ENCODE assay signal across 6 worm cellular contexts in genomic region chrII:11596157-11596740, ce11.
TF ChIP-seq lines count a peak whose summit lies in the region.

No protein-coding gene starts in this region.

TF ChIP-seq in whole organism, L1 larva, 84 proteins besides CTCF, POLR2A, EP300 and RAD21:
- TF ChIP-seq F16B12.6 (tag; optimal IDR thresholded peaks at IDR 0.05; lab: Kevin White, UChicago) (no peak), nhr-71 (tag; optimal IDR thresholded peaks at IDR 0.05; lab: Kevin White, UChicago) (peak; percentile 86), lin-14 (GFP tag; optimal IDR thresholded peaks at IDR 0.05; lab: Kevin White, UChicago) (peak; percentile 1), elt-2 (tag; optimal IDR thresholded peaks at IDR 0.05; lab: Kevin White, UChicago) (no peak)

TF ChIP-seq in whole organism, L2 larva, 48 proteins besides CTCF, POLR2A, EP300 and RAD21:
- TF ChIP-seq lsy-2 (tag; optimal IDR thresholded peaks at IDR 0.05; lab: Kevin White, UChicago) = peak in 1 of 2 experiments; percentile 8
- TF ChIP-seq sma-9 (GFP tag; optimal IDR thresholded peaks at IDR 0.05; lab: Kevin White, UChicago) = peak; percentile 77
- TF ChIP-seq sma-9 (tag; optimal IDR thresholded peaks at IDR 0.05; lab: Kevin White, UChicago) = no peak
- TF ChIP-seq nhr-10 (tag; optimal IDR thresholded peaks at IDR 0.05; lab: Kevin White, UChicago) = no peak
- peak; percentile 59 for TF ChIP-seq sma-3 (GFP tag; optimal IDR thresholded peaks at IDR 0.05; lab: Kevin White, UChicago)

TF ChIP-seq in whole organism, L3 larva, 47 proteins besides CTCF, POLR2A, EP300 and RAD21:
- no peak for TF ChIP-seq ceh-82 (tag; optimal IDR thresholded peaks at IDR 0.05; lab: Kevin White, UChicago)
- TF ChIP-seq ceh-28 (tag; optimal IDR thresholded peaks at IDR 0.05; lab: Kevin White, UChicago) = peak; percentile 23
- TF ChIP-seq elt-2 (tag; optimal IDR thresholded peaks at IDR 0.05; lab: Kevin White, UChicago) = peak; percentile 73
- TF ChIP-seq pqm-1 (tag; optimal IDR thresholded peaks at IDR 0.05; lab: Kevin White, UChicago) = peak; percentile 27

TF ChIP-seq in whole organism, L4 larva, 104 proteins besides CTCF, POLR2A, EP300 and RAD21 (continues in another document):
- TF ChIP-seq mdt-29 (GFP tag; IDR thresholded peaks at IDR 0.05; lab: Robert Waterston, UW) (0 out of 2 replicates have a peak, but pooled peaks have one; percentile 23), lin-38 (GFP tag; IDR thresholded peaks at IDR 0.05; lab: Robert Waterston, UW) (peak; percentile 63), F44E2.7 (GFP tag; IDR thresholded peaks at IDR 0.05; lab: Robert Waterston, UW) (no peak), daf-16 (GFP tag; optimal IDR thresholded peaks at IDR 0.05; lab: Kevin White, UChicago) (no peak), daf-16 (tag; optimal IDR thresholded peaks at IDR 0.05; lab: Kevin White, UChicago) (peak; percentile 54), ceh-28 (tag; optimal IDR thresholded peaks at IDR 0.05; lab: Kevin White, UChicago) (no peak), egl-43 (GFP tag; IDR thresholded peaks at IDR 0.05; lab: Robert Waterston, UW) (no peak), ZK337.2 (GFP tag; IDR thresholded peaks at IDR 0.05; lab: Robert Waterston, UW) (no peak), ztf-7 (tag; optimal IDR thresholded peaks at IDR 0.05; lab: Kevin White, UChicago) (no peak), lsy-2 (tag; optimal IDR thresholded peaks at IDR 0.05; lab: Kevin White, UChicago) (peak in 1 of 2 experiments; percentile 36), snpc-1.2 (GFP tag; IDR thresholded peaks at IDR 0.05; lab: Robert Waterston, UW) (0 out of 2 replicates have a peak, but pooled peaks have one; percentile 23), nhr-48 (tag; optimal IDR thresholded peaks at IDR 0.05; lab: Kevin White, UChicago) (peak; percentile 41), hlh-30 (tag; optimal IDR thresholded peaks at IDR 0.05; lab: Kevin White, UChicago; ENCODE audit: insufficient read depth) (no peak), Y5F2A.4 (GFP tag; optimal IDR thresholded peaks at IDR 0.05; lab: Kevin White, UChicago) (no peak), hlh-11 (tag; optimal IDR thresholded peaks at IDR 0.05; lab: Kevin White, UChicago) (peak; percentile 29), pqm-1 (tag; optimal IDR thresholded peaks at IDR 0.05; lab: Kevin White, UChicago) (peak; percentile 4), zip-2 (tag; optimal IDR thresholded peaks at IDR 0.05; lab: Kevin White, UChicago) (no peak), F49E8.2 (tag; optimal IDR thresholded peaks at IDR 0.05; lab: Kevin White, UChicago; ENCODE audit: borderline replicate concordance) (peak; percentile 71), lin-15B (tag; optimal IDR thresholded peaks at IDR 0.05; lab: Kevin White, UChicago) (no peak), unc-130 (GFP tag; optimal IDR thresholded peaks at IDR 0.05; lab: Kevin White, UChicago) (peak; percentile 11), ZK546.5 (tag; optimal IDR thresholded peaks at IDR 0.05; lab: Kevin White, UChicago) (no peak), Y48G9A.11 (GFP tag; IDR thresholded peaks at IDR 0.05; lab: Robert Waterston, UW) (0 out of 2 replicates have a peak, but pooled peaks have one; percentile 22), dmd-8 (GFP tag; IDR thresholded peaks at IDR 0.05; lab: Robert Waterston, UW) (no peak), dmd-6 (GFP tag; IDR thresholded peaks at IDR 0.05; lab: Robert Waterston, UW) (peak; percentile 45; the same call in 1 of the 2 replicates), dve-1 (tag; optimal IDR thresholded peaks at IDR 0.05; lab: Kevin White, UChicago; ENCODE audit: insufficient read depth) (peak; percentile 4)

TF ChIP-seq in whole organism, late embryonic, 69 proteins besides CTCF, POLR2A, EP300 and RAD21:
- TF ChIP-seq pag-3 (tag; optimal IDR thresholded peaks at IDR 0.05; lab: Kevin White, UChicago; ENCODE audit: borderline replicate concordance) (no peak), elt-2 (tag; optimal IDR thresholded peaks at IDR 0.05; lab: Kevin White, UChicago) (peak; percentile 49)

TF ChIP-seq in whole organism, young adult, 124 proteins besides CTCF, POLR2A, EP300 and RAD21 (continues in another document):
- TF ChIP-seq attf-3 (GFP tag; conservative IDR thresholded peaks at IDR 0.05; lab: Robert Waterston, UW) (no peak), egl-18 (GFP tag; IDR thresholded peaks at IDR 0.05; lab: Robert Waterston, UW) (no peak), Y56A3A.18 (GFP tag; IDR thresholded peaks at IDR 0.05; lab: Robert Waterston, UW) (no peak), aptf-2 (GFP tag; conservative IDR thresholded peaks at IDR 0.05; lab: Robert Waterston, UW) (no peak), die-1 (tag; optimal IDR thresholded peaks at IDR 0.05; lab: Kevin White, UChicago) (peak; percentile 11), ekl-4 (GFP tag; IDR thresholded peaks at IDR 0.05; lab: Robert Waterston, UW) (peak; percentile 76), athp-1 (tag; optimal IDR thresholded peaks at IDR 0.05; lab: Kevin White, UChicago) (peak; percentile 60), snpc-4 (GFP tag; optimal IDR thresholded peaks at IDR 0.05; lab: Kevin White, UChicago) (no peak), snpc-4 (tag; optimal IDR thresholded peaks at IDR 0.05; lab: Kevin White, UChicago) (peak in 2 of 4 experiments; percentile 24 to 34), hmg-20 (GFP tag; IDR thresholded peaks at IDR 0.05; lab: Robert Waterston, UW) (peak; percentile 54; the same call in 1 of the 2 replicates), pbrm-1 (GFP tag; IDR thresholded peaks at IDR 0.05; lab: Robert Waterston, UW) (peak; percentile 69; the same call in 1 of the 2 replicates), ztf-6 (GFP tag; IDR thresholded peaks at IDR 0.05; lab: Robert Waterston, UW) (no peak), rec-8 (tag; optimal IDR thresholded peaks at IDR 0.05; lab: Kevin White, UChicago) (peak in 1 of 2 experiments; percentile 9), dox-1 (GFP tag; IDR thresholded peaks at IDR 0.05; lab: Robert Waterston, UW) (peak; percentile 70), tlf-1 (GFP tag; optimal IDR thresholded peaks at IDR 0.05; lab: Kevin White, UChicago) (peak; percentile 65), lin-54 (GFP tag; optimal IDR thresholded peaks at IDR 0.05; lab: Kevin White, UChicago) (peak; percentile 69), hrde-1 (tag; optimal IDR thresholded peaks at IDR 0.05; lab: Kevin White, UChicago; ENCODE audit: borderline replicate concordance) (peak; percentile 62), Y79H2A.3 (GFP tag; conservative IDR thresholded peaks at IDR 0.05; lab: Robert Waterston, UW) (0 out of 2 replicates have a peak, but pooled peaks have one; percentile 59), snpc-3.4 (tag; optimal IDR thresholded peaks at IDR 0.05; lab: Kevin White, UChicago) (peak; percentile 75), fkh-3 (tag; optimal IDR thresholded peaks at IDR 0.05; lab: Kevin White, UChicago) (no peak), madf-8 (GFP tag; conservative IDR thresholded peaks at IDR 0.05; lab: Robert Waterston, UW) (peak; percentile 84), bed-2 (GFP tag; IDR thresholded peaks at IDR 0.05; lab: Robert Waterston, UW) (no peak), hlh-12 (tag; optimal IDR thresholded peaks at IDR 0.05; lab: Kevin White, UChicago) (no peak), cebp-1 (GFP tag; IDR thresholded peaks at IDR 0.05; lab: Robert Waterston, UW) (no peak), cebp-1 (tag; optimal IDR thresholded peaks at IDR 0.05; lab: Kevin White, UChicago) (peak; percentile 28), mcd-1 (GFP tag; IDR thresholded peaks at IDR 0.05; lab: Robert Waterston, UW) (peak; percentile 57; the same call in 1 of the 2 replicates), ets-4 (GFP tag; optimal IDR thresholded peaks at IDR 0.05; lab: Kevin White, UChicago) (no peak), F10E7.11 (tag; optimal IDR thresholded peaks at IDR 0.05; lab: Kevin White, UChicago) (no peak), snpc-1.3 (tag; optimal IDR thresholded peaks at IDR 0.05; lab: Kevin White, UChicago; ENCODE audit: insufficient read depth) (peak; percentile 7), lsy-27 (tag; optimal IDR thresholded peaks at IDR 0.05; lab: Kevin White, UChicago; ENCODE audit: borderline replicate concordance, insufficient read depth) (no peak), efl-1 (GFP tag; optimal IDR thresholded peaks at IDR 0.05; lab: Kevin White, UChicago) (peak; percentile 82), ceh-58 (GFP tag; IDR thresholded peaks at IDR 0.05; lab: Robert Waterston, UW) (no peak), lin-26 (GFP tag; IDR thresholded peaks at IDR 0.05; lab: Robert Waterston, UW) (0 out of 2 replicates have a peak, but pooled peaks have one; percentile 36), lir-1 (GFP tag; conservative IDR thresholded peaks at IDR 0.05; lab: Robert Waterston, UW) (no peak), pha-4 (tag; optimal IDR thresholded peaks at IDR 0.05; lab: Kevin White, UChicago) (no peak), F39B2.1 (GFP tag; IDR thresholded peaks at IDR 0.05; lab: Robert Waterston, UW) (no peak), attf-6 (GFP tag; IDR thresholded peaks at IDR 0.05; lab: Robert Waterston, UW) (peak; percentile 44; the same call in 1 of the 2 replicates), D2030.7 (GFP tag; IDR thresholded peaks at IDR 0.05; lab: Robert Waterston, UW) (peak; percentile 76), tbp1 (GFP tag; optimal IDR thresholded peaks at IDR 0.05; lab: Kevin White, UChicago) (peak; percentile 11), B0035.1 (tag; optimal IDR thresholded peaks at IDR 0.05; lab: Kevin White, UChicago) (no peak), ztf-18 (tag; optimal IDR thresholded peaks at IDR 0.05; lab: Kevin White, UChicago) (peak; percentile 32), F49E8.2 (tag; optimal IDR thresholded peaks at IDR 0.05; lab: Kevin White, UChicago; ENCODE audit: insufficient read depth) (peak; percentile 75), ceh-100 (GFP tag; IDR thresholded peaks at IDR 0.05; lab: Robert Waterston, UW) (peak; percentile 52; the same call in 1 of the 2 replicates), nfya-2 (GFP tag; IDR thresholded peaks at IDR 0.05; lab: Robert Waterston, UW) (no peak), lin-35 (GFP tag; optimal IDR thresholded peaks at IDR 0.05; lab: Kevin White, UChicago) (peak in 1 of 3 experiments; percentile 9), unc-62 (GFP tag; optimal IDR thresholded peaks at IDR 0.05; lab: Kevin White, UChicago) (no peak), rcor-1 (GFP tag; IDR thresholded peaks at IDR 0.05; lab: Robert Waterston, UW) (peak; percentile 33; the same call in 1 of the 2 replicates), dpl-1 (GFP tag; optimal IDR thresholded peaks at IDR 0.05; lab: Kevin White, UChicago) (peak; percentile 40), ceh-91 (GFP tag; IDR thresholded peaks at IDR 0.05; lab: Robert Waterston, UW) (peak; percentile 21; the same call in 1 of the 2 replicates), madf-6 (GFP tag; IDR thresholded peaks at IDR 0.05; lab: Robert Waterston, UW) (peak; percentile 96), somi-1 (GFP tag; optimal IDR thresholded peaks at IDR 0.05; lab: Kevin White, UChicago) (no peak), egl-44 (GFP tag; IDR thresholded peaks at IDR 0.05; lab: Robert Waterston, UW) (no peak)
